Fruit fly (Drosophila melanogaster): ENCODE data around the gene CG7236.

DNA sequence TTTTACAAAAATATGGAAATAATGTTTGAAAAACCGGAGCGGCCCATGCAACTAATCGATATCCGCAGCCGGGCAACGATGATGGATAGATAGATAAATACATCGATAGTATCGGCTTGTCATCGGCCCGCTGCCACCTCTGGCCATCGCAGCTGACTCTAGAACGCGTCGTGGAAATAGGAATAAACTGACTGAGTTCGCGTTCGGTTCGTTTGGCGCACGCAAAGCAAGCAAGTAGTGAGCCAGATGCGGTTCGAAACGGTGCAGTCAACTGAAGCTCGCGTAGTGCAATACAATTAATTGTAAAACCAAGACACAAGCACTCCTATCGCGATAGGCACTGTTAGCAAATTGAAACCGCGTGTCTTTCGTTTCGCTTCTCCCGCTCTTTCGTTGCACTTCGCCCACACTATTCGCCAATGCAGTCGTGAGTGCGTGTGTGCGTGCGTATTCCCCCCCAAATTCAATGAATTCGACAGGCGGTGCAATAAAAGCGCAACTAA is 18.4 kb downstream of the CG7236 start, which contains the start of gene CG11030:
- TF ChIP-seq Pif1B (GFP tag; optimal IDR thresholded peaks at IDR 0.05) = no peak
- TF ChIP-seq gl (tag; optimal IDR thresholded peaks at IDR 0.05) = no peak
- no peak for TF ChIP-seq CG9948 (tag; optimal IDR thresholded peaks at IDR 0.05)
- no peak for TF ChIP-seq CG13204 (GFP tag; optimal IDR thresholded peaks at IDR 0.05)
- no peak for TF ChIP-seq CG15710 (tag; optimal IDR thresholded peaks at IDR 0.05)
- TF ChIP-seq CG12605 (GFP tag; IDR thresholded peaks at IDR 0.05) = peak; percentile 18; the same call in 1 of the 2 replicates
- no peak for TF ChIP-seq CG32121 (GFP tag; IDR thresholded peaks at IDR 0.05)
- no peak for TF ChIP-seq fd96Ca (GFP tag; IDR thresholded peaks at IDR 0.05)
- TF ChIP-seq CG10348 (GFP tag; IDR thresholded peaks at IDR 0.05) = no peak
- TF ChIP-seq CG8301 (tag; optimal IDR thresholded peaks at IDR 0.05) = no peak
- no peak; the same call in 1 of the 2 replicates for TF ChIP-seq Ets98B (GFP tag; IDR thresholded peaks at IDR 0.05)
